Worm (Caenorhabditis elegans): ENCODE data around the gene nlp-34.

DNA sequence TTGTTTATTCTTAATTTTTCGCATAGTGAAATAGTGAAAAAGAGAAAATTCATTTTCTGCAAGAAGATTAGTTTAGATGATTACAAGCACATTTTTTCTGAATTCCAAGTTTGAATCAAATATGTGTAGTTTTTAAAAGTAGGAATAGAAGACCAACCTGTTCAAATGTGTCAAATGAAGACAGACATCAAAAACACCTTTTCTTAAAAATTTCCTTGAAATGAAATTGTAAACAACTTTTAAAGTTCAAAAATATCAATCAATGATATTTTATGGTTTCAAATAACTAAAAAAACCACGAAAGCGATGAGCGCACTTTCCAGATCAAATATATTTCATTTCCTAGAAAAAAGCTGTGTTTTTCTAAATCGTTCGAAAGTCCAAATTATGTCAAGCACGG lies 2.7 kb upstream of the nlp-34 start, which contains the start of gene nlp-30:
- TF ChIP-seq ets-7 (tag; optimal IDR thresholded peaks at IDR 0.05) (no peak), ama-1 (optimal IDR thresholded peaks at IDR 0.05) (no peak), hmbx-1 (tag; optimal IDR thresholded peaks at IDR 0.05) (no peak)

Data from whole organism, early embryonic.